Fruit fly (Drosophila melanogaster): Measurements from ENCODE around the gene Sfp24Ba.

Gene Sfp24Ba

DNA sequence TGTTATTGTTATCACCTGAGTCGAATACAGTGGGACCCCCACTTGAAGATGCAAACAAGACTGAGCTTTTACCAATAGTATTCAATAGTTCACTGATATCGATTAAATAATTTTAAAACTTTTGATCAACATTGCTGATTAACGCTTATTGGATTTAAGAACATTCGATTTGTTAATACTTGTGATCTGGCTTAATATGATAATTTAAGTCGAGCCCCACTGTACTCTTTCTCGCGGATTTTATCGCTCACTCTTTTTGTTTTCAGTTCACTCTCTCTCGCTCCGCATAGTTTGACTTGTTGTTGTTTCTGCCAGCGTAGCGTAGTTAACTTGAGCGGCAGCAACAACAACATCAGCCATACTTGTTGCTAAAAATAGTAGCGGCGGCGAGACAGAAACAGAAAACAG lies 12.6 kb downstream of the Sfp24Ba start (continued):
- TF ChIP-seq Mad (GFP tag; optimal IDR thresholded peaks at IDR 0.05) (peak; percentile 94), CG10959 (GFP tag; IDR thresholded peaks at IDR 0.05) (peak; percentile 97), Xrp1 (GFP tag; IDR thresholded peaks at IDR 0.05) (peak; percentile 99), HmgZ (tag; optimal IDR thresholded peaks at IDR 0.05) (peak; percentile 99), CG6272 (GFP tag; IDR thresholded peaks at IDR 0.05) (peak; percentile 96), fru (optimal IDR thresholded peaks at IDR 0.05) (no peak), bcd (GFP tag; optimal IDR thresholded peaks at IDR 0.05) (peak; percentile 98), gcm2 (GFP tag; optimal IDR thresholded peaks at IDR 0.05) (peak; percentile 96), CG17612 (GFP tag; IDR thresholded peaks at IDR 0.05) (peak; percentile 93), Hmr (GFP tag; optimal IDR thresholded peaks at IDR 0.05) (peak; percentile 98), CG15011 (GFP tag; optimal IDR thresholded peaks at IDR 0.05) (peak; percentile 97), CG6175 (GFP tag; IDR thresholded peaks at IDR 0.05) (peak; percentile 96), slbo (GFP tag; IDR thresholded peaks at IDR 0.05) (peak; percentile 98), vfl (GFP tag; optimal IDR thresholded peaks at IDR 0.05) (peak; percentile 95), CG17568 (GFP tag; optimal IDR thresholded peaks at IDR 0.05) (peak; percentile 98), D (optimal IDR thresholded peaks at IDR 0.05) (no peak), D (GFP tag; optimal IDR thresholded peaks at IDR 0.05) (peak; percentile 98), hth (optimal IDR thresholded peaks at IDR 0.05) (no peak), CG14050 (GFP tag; IDR thresholded peaks at IDR 0.05) (peak; percentile 97), Sin3A (optimal IDR thresholded peaks at IDR 0.05) (no peak), CG31441 (GFP tag; IDR thresholded peaks at IDR 0.05) (peak; percentile 95), NC2β (GFP tag; optimal IDR thresholded peaks at IDR 0.05) (peak; percentile 98), CG42726 (GFP tag; IDR thresholded peaks at IDR 0.05; ENCODE audit: partially characterized antibody) (no peak), ewg (GFP tag; optimal IDR thresholded peaks at IDR 0.05) (peak; percentile 96), HHEX (GFP tag; optimal IDR thresholded peaks at IDR 0.05) (peak; percentile 98), CG10267 (tag; optimal IDR thresholded peaks at IDR 0.05) (peak; percentile 96), wor (GFP tag; IDR thresholded peaks at IDR 0.05) (peak; percentile 96), Poxn (GFP tag; IDR thresholded peaks at IDR 0.05) (peak; percentile 93), Mes4 (GFP tag; optimal IDR thresholded peaks at IDR 0.05) (peak; percentile 97), CG3407 (GFP tag; optimal IDR thresholded peaks at IDR 0.05) (peak; percentile 97), salm (tag; optimal IDR thresholded peaks at IDR 0.05) (peak; percentile 98), CG11723 (GFP tag; optimal IDR thresholded peaks at IDR 0.05) (peak; percentile 98), CG11696 (GFP tag; IDR thresholded peaks at IDR 0.05) (peak; percentile 91), CG8765 (GFP tag; IDR thresholded peaks at IDR 0.05) (peak; percentile 95), CG12071 (GFP tag; optimal IDR thresholded peaks at IDR 0.05) (peak; percentile 99), Eip74EF (GFP tag; optimal IDR thresholded peaks at IDR 0.05) (peak in 1 of 2 experiments; percentile 98), CG18262 (tag; optimal IDR thresholded peaks at IDR 0.05) (peak; percentile 98), stc (GFP tag; IDR thresholded peaks at IDR 0.05) (peak; percentile 98), cato (GFP tag; optimal IDR thresholded peaks at IDR 0.05; ENCODE audit: borderline replicate concordance) (peak; percentile 94), Lim3 (GFP tag; IDR thresholded peaks at IDR 0.05) (peak; percentile 92), sqz (GFP tag; optimal IDR thresholded peaks at IDR 0.05) (peak; percentile 97), Dfd (GFP tag; optimal IDR thresholded peaks at IDR 0.05) (no peak), ab (GFP tag; optimal IDR thresholded peaks at IDR 0.05) (peak; percentile 94), yki (optimal IDR thresholded peaks at IDR 0.05) (peak; percentile 30), CG6689 (GFP tag; IDR thresholded peaks at IDR 0.05) (peak; percentile 98), CG7372 (GFP tag; IDR thresholded peaks at IDR 0.05) (peak; percentile 97), Rx (GFP tag; IDR thresholded peaks at IDR 0.05) (peak; percentile 96), rib (GFP tag; IDR thresholded peaks at IDR 0.05) (peak; percentile 98), CG13775 (GFP tag; optimal IDR thresholded peaks at IDR 0.05) (peak; percentile 98), ham (GFP tag; IDR thresholded peaks at IDR 0.05) (peak; percentile 94; the same call in 1 of the 2 replicates), ken (GFP tag; IDR thresholded peaks at IDR 0.05) (peak; percentile 98), CG15073 (GFP tag; optimal IDR thresholded peaks at IDR 0.05) (peak; percentile 85), lilli (GFP tag; optimal IDR thresholded peaks at IDR 0.05) (peak; percentile 98), corto (GFP tag; optimal IDR thresholded peaks at IDR 0.05) (peak; percentile 98)
